Fruit fly (Drosophila melanogaster): ENCODE measurements around the gene CG15580.

CG15580 gene

DNA sequence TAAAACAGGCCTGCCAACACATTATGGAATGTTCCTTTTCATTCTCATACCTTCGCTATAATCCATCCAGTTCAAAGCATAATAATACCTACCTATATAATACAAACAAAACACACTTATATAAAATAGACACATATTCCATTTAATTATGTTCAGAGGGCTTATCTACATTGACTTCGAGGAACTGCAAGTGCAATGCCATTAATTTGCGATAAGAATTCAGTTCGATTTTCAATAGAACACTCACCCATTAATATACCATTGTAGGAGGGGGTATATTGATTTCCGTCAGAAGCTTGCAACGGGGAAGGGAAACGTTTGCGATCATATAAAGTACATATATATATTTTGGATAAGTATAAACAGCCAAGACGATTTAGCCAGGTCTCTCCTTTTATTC is 32.1 kb downstream of the CG15580 start:
- TF ChIP-seq CG14655 (GFP tag; optimal IDR thresholded peaks at IDR 0.05) (no peak), CG9948 (tag; optimal IDR thresholded peaks at IDR 0.05) (no peak), Ets98B (GFP tag; IDR thresholded peaks at IDR 0.05) (no peak), D1 (tag; optimal IDR thresholded peaks at IDR 0.05) (no peak), CG8301 (tag; optimal IDR thresholded peaks at IDR 0.05) (no peak), CG17806 (tag; optimal IDR thresholded peaks at IDR 0.05) (no peak), CG8159 (tag; optimal IDR thresholded peaks at IDR 0.05) (no peak), gl (tag; optimal IDR thresholded peaks at IDR 0.05) (no peak), CG32121 (GFP tag; IDR thresholded peaks at IDR 0.05) (no peak), rn (GFP tag; IDR thresholded peaks at IDR 0.05) (no peak), CG15710 (tag; optimal IDR thresholded peaks at IDR 0.05) (no peak), CG13204 (GFP tag; optimal IDR thresholded peaks at IDR 0.05) (no peak), Snoo (tag; optimal IDR thresholded peaks at IDR 0.05) (no peak), CG34367 (tag; optimal IDR thresholded peaks at IDR 0.05) (no peak), fd96Ca (GFP tag; IDR thresholded peaks at IDR 0.05) (no peak), CG10348 (GFP tag; IDR thresholded peaks at IDR 0.05) (no peak)

DNA sequence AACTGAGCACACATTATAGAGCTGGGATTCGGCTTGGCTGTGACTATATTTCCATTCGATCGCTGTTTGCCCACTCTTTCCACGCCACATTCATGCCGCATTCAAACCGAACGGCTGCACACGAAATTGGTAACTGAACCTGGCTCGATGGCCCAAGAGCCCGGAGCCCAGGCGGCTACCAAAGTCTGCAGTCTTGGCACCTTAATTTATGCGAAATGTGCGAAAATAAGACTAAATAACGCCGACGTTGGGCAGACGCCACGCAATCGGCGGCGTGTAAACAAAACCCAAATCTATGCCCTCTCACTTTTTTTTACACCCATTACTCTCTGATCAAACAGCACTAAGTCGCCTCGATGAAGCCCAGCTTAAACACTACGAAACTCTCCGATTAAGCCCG is 45.5 kb downstream of the CG15580 start, which contains the start of gene CG10280:
Gene CG10280 (minus strand): TSS at position 101 of the 400 bp plus-strand sequence.
- TF ChIP-seq EcR (GFP tag; optimal IDR thresholded peaks at IDR 0.05) (no peak), CG10348 (GFP tag; IDR thresholded peaks at IDR 0.05) (no peak), Snoo (tag; optimal IDR thresholded peaks at IDR 0.05) (no peak), Ets98B (GFP tag; IDR thresholded peaks at IDR 0.05) (no peak), CG14655 (GFP tag; optimal IDR thresholded peaks at IDR 0.05) (no peak), rn (GFP tag; IDR thresholded peaks at IDR 0.05) (no peak), Pif1B (GFP tag; optimal IDR thresholded peaks at IDR 0.05) (no peak), CG13204 (GFP tag; optimal IDR thresholded peaks at IDR 0.05) (no peak), CG15710 (tag; optimal IDR thresholded peaks at IDR 0.05) (no peak), gl (tag; optimal IDR thresholded peaks at IDR 0.05) (no peak), fd96Ca (GFP tag; IDR thresholded peaks at IDR 0.05) (no peak), CG32121 (GFP tag; IDR thresholded peaks at IDR 0.05) (no peak), CG4496 (GFP tag; IDR thresholded peaks at IDR 0.05) (no peak), CG8301 (tag; optimal IDR thresholded peaks at IDR 0.05) (no peak), CG9948 (tag; optimal IDR thresholded peaks at IDR 0.05) (no peak), CG17806 (tag; optimal IDR thresholded peaks at IDR 0.05) (no peak), CG34367 (tag; optimal IDR thresholded peaks at IDR 0.05) (no peak)

DNA sequence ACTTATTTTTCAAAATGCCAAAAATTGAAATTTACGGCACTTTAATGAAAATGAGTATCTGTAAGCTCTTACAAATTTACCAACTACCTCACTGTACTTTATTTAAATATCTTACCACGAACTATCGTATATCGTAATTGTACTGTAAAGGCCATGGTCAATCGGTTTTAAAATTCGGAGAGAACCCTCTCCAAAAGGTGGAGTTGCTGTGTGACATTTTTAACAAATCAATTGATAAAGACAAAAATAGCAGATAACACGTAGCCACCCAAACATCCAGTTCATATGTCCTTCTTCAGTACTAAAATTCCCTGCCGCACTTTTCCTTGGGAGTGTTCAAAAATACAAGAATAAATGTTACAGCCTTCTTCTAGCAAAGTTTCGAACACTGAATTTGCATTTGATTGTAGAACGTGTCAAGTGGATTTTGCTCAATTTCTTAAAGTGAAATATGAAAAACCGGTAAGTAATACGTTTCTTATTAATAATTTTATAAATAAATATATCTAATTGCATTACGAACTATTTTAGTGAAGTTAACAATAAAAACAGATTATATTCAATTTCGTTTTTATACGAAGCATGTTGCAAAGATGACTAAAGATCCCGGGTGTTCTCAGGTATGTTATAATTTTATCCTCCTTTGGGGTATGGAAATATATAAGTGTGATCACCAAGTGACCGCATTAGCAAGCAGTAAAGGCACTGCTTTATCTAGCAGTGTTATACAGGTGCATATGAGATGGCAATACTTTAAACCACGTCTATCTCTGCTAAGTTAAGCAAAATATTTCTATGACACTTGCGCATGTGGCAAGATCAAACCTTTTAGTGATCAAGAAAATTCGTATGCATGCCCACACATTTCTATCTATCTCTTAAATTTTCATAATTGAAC is 47.6 kb downstream of the CG15580 start:
- TF ChIP-seq Pif1B (GFP tag; optimal IDR thresholded peaks at IDR 0.05) (no peak), CG32121 (GFP tag; IDR thresholded peaks at IDR 0.05) (no peak), CG13204 (GFP tag; optimal IDR thresholded peaks at IDR 0.05) (no peak), Ets98B (GFP tag; IDR thresholded peaks at IDR 0.05) (no peak), Snoo (tag; optimal IDR thresholded peaks at IDR 0.05) (no peak), CG10348 (GFP tag; IDR thresholded peaks at IDR 0.05) (no peak), CG14655 (GFP tag; optimal IDR thresholded peaks at IDR 0.05) (no peak), CG9948 (tag; optimal IDR thresholded peaks at IDR 0.05) (no peak), fd96Ca (GFP tag; IDR thresholded peaks at IDR 0.05) (no peak), CG15710 (tag; optimal IDR thresholded peaks at IDR 0.05) (no peak), D1 (tag; optimal IDR thresholded peaks at IDR 0.05) (no peak)

DNA sequence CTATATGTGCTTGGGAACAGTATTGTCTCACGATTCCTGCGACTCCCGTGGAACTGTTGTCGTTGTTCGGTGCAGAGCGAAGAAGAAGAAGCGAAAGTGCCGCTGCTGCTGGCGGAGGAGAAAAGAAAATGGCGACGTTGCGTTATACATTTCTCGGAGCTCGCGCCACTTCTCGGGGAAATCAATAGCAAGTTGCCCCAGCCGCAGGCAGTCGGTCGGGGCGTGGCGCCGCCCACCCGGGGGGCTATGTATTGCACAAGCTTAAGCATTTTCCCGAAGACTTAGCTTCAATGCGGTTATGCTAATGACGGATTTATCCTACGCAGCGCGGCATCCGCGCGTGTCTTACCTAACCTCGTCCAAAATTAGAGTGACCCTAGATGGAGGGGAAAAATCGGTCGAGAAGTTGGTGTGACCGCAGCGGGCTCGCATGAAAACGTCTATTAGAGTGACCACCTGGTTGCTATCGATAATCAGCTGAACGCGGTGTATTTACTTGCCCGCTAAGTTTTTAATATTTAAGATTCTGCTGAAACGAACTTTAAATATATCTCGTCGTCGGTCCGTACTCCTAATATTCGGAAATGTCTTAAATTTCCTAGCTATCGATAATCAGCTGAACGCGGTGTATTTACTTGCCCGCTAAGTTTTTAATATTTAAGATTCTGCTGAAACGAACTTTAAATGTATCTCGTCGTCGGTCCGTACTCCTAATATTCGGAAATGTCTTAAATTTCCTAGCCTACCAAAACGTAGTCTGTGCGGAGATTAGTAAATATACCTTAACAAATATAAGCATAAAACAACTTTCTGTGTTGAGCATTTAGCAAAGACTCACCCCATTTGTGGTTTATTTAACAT is 48.9 kb downstream of the CG15580 start, which contains the start of gene Rm62:
Gene Rm62 (minus strand): TSS at position 378 of the 861 bp plus-strand sequence.
- TF ChIP-seq gl (tag; optimal IDR thresholded peaks at IDR 0.05), result no peak
- TF ChIP-seq CG8159 (tag; optimal IDR thresholded peaks at IDR 0.05), result no peak
- TF ChIP-seq CG4496 (GFP tag; IDR thresholded peaks at IDR 0.05), result peak; percentile 62; the same call in 2 of the 3 replicates
- TF ChIP-seq D1 (tag; optimal IDR thresholded peaks at IDR 0.05), result no peak
- peak; percentile 18 for TF ChIP-seq CG14655 (GFP tag; optimal IDR thresholded peaks at IDR 0.05)

DNA sequence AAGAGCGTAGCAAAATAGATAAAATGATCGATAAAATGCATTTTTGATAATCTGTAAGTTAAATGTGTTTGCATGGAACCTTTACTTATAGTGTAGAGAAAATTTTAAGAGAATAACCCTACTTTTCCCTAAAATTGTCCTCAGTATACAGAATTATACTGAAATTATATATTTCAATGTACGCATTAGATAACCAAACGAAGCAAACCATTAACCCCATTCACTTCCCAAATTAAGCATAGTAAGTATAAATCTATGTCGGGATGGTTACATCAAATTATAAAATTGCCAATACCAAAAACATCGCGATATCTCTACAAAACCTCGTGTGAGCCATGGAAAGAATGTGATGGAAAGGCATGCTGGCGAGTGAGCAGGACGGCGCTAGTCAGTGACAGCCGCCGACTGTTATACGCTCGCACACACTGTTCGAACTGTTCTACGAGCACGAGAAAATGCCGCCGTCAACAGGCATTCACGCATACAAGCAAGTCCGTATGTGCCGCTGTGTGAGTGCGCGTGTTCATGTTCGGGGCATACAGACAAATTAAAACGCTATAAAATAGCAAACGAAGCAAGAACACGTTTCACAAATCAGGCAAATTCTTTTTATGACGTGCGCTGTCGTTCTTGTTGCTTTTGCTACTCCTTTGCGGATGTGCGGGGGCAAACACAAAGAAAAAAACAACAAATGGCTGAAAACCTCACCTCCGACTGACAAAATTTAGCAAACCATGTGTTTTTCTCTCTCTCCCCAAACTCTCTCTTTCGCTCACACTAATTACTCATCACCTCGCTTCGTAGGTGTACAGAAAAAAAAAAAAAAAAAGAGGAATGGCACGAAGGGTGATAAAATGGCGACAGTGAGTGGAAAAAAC is 50.0 kb downstream of the CG15580 start:
- TF ChIP-seq CG14655 (GFP tag; optimal IDR thresholded peaks at IDR 0.05) (no peak), CG9948 (tag; optimal IDR thresholded peaks at IDR 0.05) (no peak), Ets98B (GFP tag; IDR thresholded peaks at IDR 0.05) (peak; percentile 49; the same call in 1 of the 2 replicates), rn (GFP tag; IDR thresholded peaks at IDR 0.05) (no peak), CG34367 (tag; optimal IDR thresholded peaks at IDR 0.05) (peak; percentile 33), CG13204 (GFP tag; optimal IDR thresholded peaks at IDR 0.05) (peak; percentile 64), CG8301 (tag; optimal IDR thresholded peaks at IDR 0.05) (no peak), CG17806 (tag; optimal IDR thresholded peaks at IDR 0.05) (no peak), CG4496 (GFP tag; IDR thresholded peaks at IDR 0.05) (peak; percentile 47; the same call in 2 of the 3 replicates), CG8159 (tag; optimal IDR thresholded peaks at IDR 0.05) (peak; percentile 30), CG15710 (tag; optimal IDR thresholded peaks at IDR 0.05) (peak; percentile 32), CG10348 (GFP tag; IDR thresholded peaks at IDR 0.05) (no peak), CG12605 (GFP tag; IDR thresholded peaks at IDR 0.05) (peak; percentile 39; the same call in 1 of the 2 replicates), fd96Ca (GFP tag; IDR thresholded peaks at IDR 0.05) (0 out of 3 replicates have a peak, but pooled peaks have one; percentile 46), Snoo (tag; optimal IDR thresholded peaks at IDR 0.05) (no peak), Pif1A (GFP tag; optimal IDR thresholded peaks at IDR 0.05) (peak; percentile 25), D1 (tag; optimal IDR thresholded peaks at IDR 0.05) (no peak), Pif1B (GFP tag; optimal IDR thresholded peaks at IDR 0.05) (no peak), EcR (GFP tag; optimal IDR thresholded peaks at IDR 0.05) (peak; percentile 14), gl (tag; optimal IDR thresholded peaks at IDR 0.05) (peak; percentile 67), CG32121 (GFP tag; IDR thresholded peaks at IDR 0.05) (no peak)

Measured in whole organism, pupa.